Worm (Caenorhabditis elegans) whole organism, L2 larva: ENCODE data around the gene skr-6.
A peak's percentile ranks its signal among the peaks of the same experiment; 100 is the strongest.

Source experiments
- Y55F3AM.14 ChIP-seq: fragments of 200-800 bp; sonication (Bioruptor generic); optimal IDR thresholded peaks from 2 replicates; lab custom pipeline; 2018; ENCODE audit warnings: mild to moderate bottlenecking, missing genetic modification characterization, missing compliant biosample characterization
- ZK546.5 ChIP-seq: sonication (generic microtip); optimal IDR thresholded peaks from 2 replicates; lab custom pipeline; 2017; ENCODE audit warnings: missing biosample characterization, missing genetic modification characterization
- aly-2 ChIP-seq: fragments of 150-350 bp; optimal IDR thresholded peaks from 2 replicates; lab custom pipeline; 2014; ENCODE audit warnings: missing biosample characterization, missing genetic modification characterization
- blmp-1 ChIP-seq: sonication (generic microtip); optimal IDR thresholded peaks from 2 replicates; lab custom pipeline; 2017; ENCODE audit warnings: missing genetic modification characterization, mild to moderate bottlenecking, missing compliant biosample characterization, antibody characterized with exemption, moderate library complexity; ENCODE audit not compliant: insufficient read depth
- ceh-82 ChIP-seq: fragments of 150-350 bp; optimal IDR thresholded peaks from 2 replicates; lab custom pipeline; 2014; ENCODE audit warnings: missing biosample characterization, missing genetic modification characterization
- crh-2 ChIP-seq: sonication (generic microtip); optimal IDR thresholded peaks from 2 replicates; lab custom pipeline; 2017; ENCODE audit warnings: missing biosample characterization, missing genetic modification characterization
- dmd-4 ChIP-seq: sonication (generic microtip); optimal IDR thresholded peaks from 2 replicates; lab custom pipeline; 2017; ENCODE audit warnings: missing biosample characterization, missing genetic modification characterization
- elt-1 ChIP-seq: fragments of 150-350 bp; optimal IDR thresholded peaks from 2 replicates; lab custom pipeline; 2014; ENCODE audit warnings: missing biosample characterization, missing genetic modification characterization
- elt-3 ChIP-seq: sonication (generic microtip); optimal IDR thresholded peaks from 2 replicates; lab custom pipeline; 2017; ENCODE audit warnings: missing biosample characterization, missing genetic modification characterization
- fos-1 ChIP-seq: fragments of 150-350 bp; optimal IDR thresholded peaks from 2 replicates; lab custom pipeline; 2014; ENCODE audit warnings: missing biosample characterization, missing genetic modification characterization
- gmeb-1 ChIP-seq: fragments of 150-350 bp; optimal IDR thresholded peaks from 2 replicates; lab custom pipeline; 2014; ENCODE audit warnings: missing biosample characterization, missing genetic modification characterization
- lin-11 ChIP-seq: fragments of 150-350 bp; sonication (generic microtip); optimal IDR thresholded peaks from 2 replicates; lab custom pipeline; 2014; ENCODE audit warnings: missing biosample characterization, missing genetic modification characterization, inconsistent platforms, mixed read lengths
- lin-39 ChIP-seq: fragments of 150-350 bp; optimal IDR thresholded peaks from 2 replicates; lab custom pipeline; 2014; ENCODE audit warnings: missing biosample characterization, missing genetic modification reagents, missing genetic modification characterization
- lsy-2 ChIP-seq, 2 experiments: fragments of 150-350 bp in 1 of 2; sonication (generic microtip) in 1 of 2; optimal IDR thresholded peaks; 2 replicates each; lab custom pipeline; 2014 to 2017; ENCODE audit warnings: missing biosample characterization in 2 of 2, missing genetic modification characterization in 2 of 2
- mab-5 ChIP-seq: fragments of 150-350 bp; optimal IDR thresholded peaks from 2 replicates; lab custom pipeline; 2014; ENCODE audit warnings: missing biosample characterization, missing genetic modification characterization
- mbf-1 ChIP-seq: sonication (generic microtip); optimal IDR thresholded peaks from 2 replicates; lab custom pipeline; 2017; ENCODE audit warnings: missing biosample characterization, missing genetic modification characterization
- mdl-1 ChIP-seq, 2 experiments: fragments of 150-350 bp in 1 of 2; sonication (generic microtip) in 1 of 2; optimal IDR thresholded peaks; 2 replicates each; lab custom pipeline; 2017; ENCODE audit warnings: missing biosample characterization in 2 of 2, missing genetic modification characterization in 2 of 2
- nhr-11 ChIP-seq: fragments of 150-350 bp; optimal IDR thresholded peaks from 2 replicates; lab custom pipeline; 2014; ENCODE audit warnings: missing biosample characterization, missing genetic modification characterization
- nhr-12 ChIP-seq: fragments of 150-350 bp; optimal IDR thresholded peaks from 2 replicates; lab custom pipeline; 2014; ENCODE audit warnings: missing biosample characterization, missing genetic modification characterization
- nhr-129 ChIP-seq: fragments of 150-350 bp; optimal IDR thresholded peaks from 2 replicates; lab custom pipeline; 2014; ENCODE audit warnings: missing biosample characterization, missing genetic modification characterization
- nhr-23 ChIP-seq: fragments of 150-350 bp; optimal IDR thresholded peaks from 2 replicates; lab custom pipeline; 2014; ENCODE audit warnings: missing biosample characterization, missing genetic modification reagents, missing genetic modification characterization
- nhr-25 ChIP-seq: fragments of 150-350 bp; sonication (generic microtip); optimal IDR thresholded peaks from 3 replicates; lab custom pipeline; 2014; ENCODE audit warnings: missing biosample characterization, missing genetic modification characterization
- nhr-6 ChIP-seq: fragments of 150-350 bp; optimal IDR thresholded peaks from 2 replicates; lab custom pipeline; 2014; ENCODE audit warnings: missing biosample characterization, missing genetic modification characterization
- nhr-77 ChIP-seq: fragments of 150-350 bp; optimal IDR thresholded peaks from 2 replicates; lab custom pipeline; 2014; ENCODE audit warnings: missing biosample characterization, missing genetic modification characterization
- peb-1 ChIP-seq: fragments of 150-350 bp; optimal IDR thresholded peaks from 2 replicates; lab custom pipeline; 2014; ENCODE audit warnings: missing biosample characterization, missing genetic modification characterization
- sem-4 ChIP-seq: fragments of 150-350 bp; optimal IDR thresholded peaks from 2 replicates; lab custom pipeline; 2014; ENCODE audit warnings: missing biosample characterization, missing genetic modification reagents, missing genetic modification characterization
- skn-1 ChIP-seq: sonication (generic microtip); optimal IDR thresholded peaks from 2 replicates; lab custom pipeline; 2017; ENCODE audit warnings: missing biosample characterization, missing genetic modification characterization
- snpc-4 ChIP-seq: fragments of 150-350 bp; optimal IDR thresholded peaks from 2 replicates; lab custom pipeline; 2014; ENCODE audit warnings: missing biosample characterization, missing genetic modification characterization
- unc-39 ChIP-seq: fragments of 150-350 bp; optimal IDR thresholded peaks from 2 replicates; lab custom pipeline; 2014; ENCODE audit warnings: missing biosample characterization, missing genetic modification characterization
- unc-62 ChIP-seq: fragments of 150-350 bp; optimal IDR thresholded peaks from 2 replicates; lab custom pipeline; 2014; ENCODE audit warnings: missing biosample characterization, missing genetic modification reagents, missing genetic modification characterization
- zag-1 ChIP-seq: fragments of 150-350 bp; optimal IDR thresholded peaks from 2 replicates; lab custom pipeline; 2014; ENCODE audit warnings: missing biosample characterization, missing genetic modification characterization
- ztf-11 ChIP-seq: sonication (generic microtip); optimal IDR thresholded peaks from 2 replicates; lab custom pipeline; 2017; ENCODE audit warnings: missing biosample characterization, missing genetic modification characterization
- ztf-4 ChIP-seq: fragments of 150-350 bp; optimal IDR thresholded peaks from 2 replicates; lab custom pipeline; 2014; ENCODE audit warnings: missing biosample characterization, missing genetic modification characterization

skr-6 gene

DNA sequence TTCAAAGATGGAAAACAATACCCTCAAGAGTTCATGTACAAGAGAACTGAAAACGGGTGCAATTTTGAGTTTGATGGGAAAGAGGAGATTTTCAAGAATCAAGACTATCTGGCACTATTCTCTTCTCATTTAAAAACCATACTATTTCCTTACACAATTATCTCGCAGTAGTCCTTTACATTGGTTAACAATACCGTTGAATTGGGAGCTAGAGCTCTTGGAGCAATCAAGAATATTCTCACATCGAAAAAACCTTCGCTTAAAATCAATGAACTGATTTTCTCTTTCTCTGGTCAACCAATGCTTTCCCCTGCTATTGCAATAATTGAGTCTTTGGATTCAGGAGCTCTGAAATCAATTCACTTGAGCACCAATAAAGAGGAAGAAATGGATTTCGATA is 16.3 kb downstream of the skr-6 start, which contains the start of gene R10E8.2:
Gene R10E8.2 (plus strand): TSS at position 301 of the 400 bp plus-strand sequence.
- TF ChIP-seq aly-2 = no peak
- no peak for TF ChIP-seq fos-1 (tag; lab: Kevin White, UChicago)
- no peak for TF ChIP-seq lin-39 (tag; lab: Kevin White, UChicago)
- TF ChIP-seq Y55F3AM.14 (GFP tag; lab: Kevin White, UChicago) = no peak
- TF ChIP-seq lsy-2 (tag; optimal IDR thresholded peaks at IDR 0.05; lab: Kevin White, UChicago) = no peak
- TF ChIP-seq nhr-77 (tag; lab: Kevin White, UChicago) = no peak
- TF ChIP-seq sem-4 = no peak
- TF ChIP-seq dmd-4 = no peak
- no peak for TF ChIP-seq lin-11 (tag; lab: Kevin White, UChicago)
- TF ChIP-seq unc-39 (tag; lab: Kevin White, UChicago) = no peak
- no peak for TF ChIP-seq skn-1
- TF ChIP-seq snpc-4 (tag; lab: Kevin White, UChicago) = no peak
- TF ChIP-seq mab-5 (tag; lab: Kevin White, UChicago) = no peak
- TF ChIP-seq zag-1 (tag; lab: Kevin White, UChicago) = no peak
- no peak for TF ChIP-seq ZK546.5 (tag; lab: Kevin White, UChicago)
- TF ChIP-seq nhr-11 (tag; lab: Kevin White, UChicago) = no peak
- TF ChIP-seq ztf-11 (tag; lab: Kevin White, UChicago) = no peak

DNA sequence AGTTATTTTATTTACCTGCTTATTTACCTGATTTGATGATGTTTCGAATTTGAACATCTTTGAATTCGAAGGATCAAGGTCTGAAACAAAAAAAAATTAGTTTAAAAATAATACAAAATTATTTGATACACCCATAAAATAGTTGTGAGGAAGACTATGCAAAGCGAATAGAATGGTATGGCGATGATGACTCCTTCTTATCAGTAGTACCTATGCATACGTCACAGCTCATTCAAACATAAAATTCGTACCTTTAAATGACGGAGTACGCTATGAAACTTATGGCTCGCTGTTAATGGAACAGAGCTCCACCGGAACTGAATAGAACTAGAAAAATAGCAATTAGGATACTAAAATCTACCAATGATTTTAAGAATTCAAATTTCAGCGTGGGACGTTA is 17.5 kb downstream of the skr-6 start, which contains the start of gene R10E8.1:
Gene R10E8.1 (minus strand): TSS at position 178 of the 400 bp plus-strand sequence.
- TF ChIP-seq crh-2 (tag; lab: Kevin White, UChicago) (peak; percentile 4), mdl-1 (tag; optimal IDR thresholded peaks at IDR 0.05; lab: Kevin White, UChicago) (no peak), gmeb-1 (no peak), fos-1 (tag; lab: Kevin White, UChicago) (peak; percentile 73)

DNA sequence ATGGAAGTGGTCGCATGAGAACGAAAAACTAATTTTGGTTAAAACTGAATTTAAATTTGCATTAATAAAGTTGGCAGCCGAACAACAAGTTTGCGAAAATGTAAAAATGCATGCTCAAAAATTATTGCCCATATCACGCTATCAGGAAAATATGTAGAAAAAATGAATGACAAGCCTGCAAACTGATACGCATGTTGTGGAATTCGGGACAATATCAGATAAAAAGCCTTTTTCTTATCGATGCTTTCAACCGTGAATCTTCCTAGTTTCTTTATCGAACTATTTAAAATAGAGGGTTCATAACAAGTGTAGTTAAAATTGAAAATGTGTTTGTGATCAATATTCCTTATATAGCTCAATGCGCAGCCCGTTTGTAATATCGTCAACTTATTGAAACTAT is 23.7 kb downstream of the skr-6 start:
- TF ChIP-seq peb-1 (tag; lab: Kevin White, UChicago) (no peak), fos-1 (tag; lab: Kevin White, UChicago) (peak; percentile 79), Y55F3AM.14 (GFP tag; lab: Kevin White, UChicago) (no peak), nhr-11 (tag; lab: Kevin White, UChicago) (no peak)

DNA sequence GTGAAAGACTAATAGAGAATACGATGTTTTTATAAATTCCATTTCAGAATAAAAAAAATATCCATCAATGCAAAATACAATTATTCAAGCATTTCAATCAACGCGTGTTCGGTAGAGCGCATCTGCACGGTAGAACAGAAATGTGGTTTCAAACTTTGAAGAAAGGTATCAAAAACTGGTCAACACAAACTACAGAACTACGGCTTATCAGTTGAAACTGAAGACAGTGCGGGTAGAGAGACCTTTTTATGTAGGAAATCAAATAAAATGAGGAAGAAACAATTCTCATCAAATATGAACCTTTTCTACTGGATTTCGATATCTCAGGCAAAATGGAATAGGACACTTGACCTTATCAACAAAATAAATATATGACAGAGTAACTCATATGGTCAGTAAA is 25.4 kb downstream of the skr-6 start:
- TF ChIP-seq lin-11 (tag; lab: Kevin White, UChicago) (no peak), nhr-23 (tag; lab: Kevin White, UChicago) (no peak), crh-2 (tag; lab: Kevin White, UChicago) (no peak), fos-1 (tag; lab: Kevin White, UChicago) (peak; percentile 22)

DNA sequence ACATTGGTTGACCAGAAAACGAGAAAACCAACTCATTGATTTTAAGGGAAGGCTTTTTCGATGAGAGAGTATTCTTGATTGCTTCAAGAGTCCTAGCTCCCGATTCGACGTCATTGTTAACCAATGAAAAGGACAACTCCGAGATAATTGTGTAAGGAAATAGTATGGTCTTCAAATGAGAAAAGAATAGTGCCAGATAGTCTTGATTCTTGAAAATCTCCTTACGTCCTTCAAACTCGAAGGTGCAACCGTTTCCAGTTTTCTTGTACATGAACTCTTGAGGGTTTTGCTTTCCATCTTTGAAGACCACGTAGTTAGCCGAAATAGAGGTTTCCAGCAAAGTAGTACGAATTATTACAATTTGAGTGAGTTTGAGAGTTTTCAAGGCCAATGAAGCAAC is 26.6 kb downstream of the skr-6 start:
- TF ChIP-seq zag-1 (tag; lab: Kevin White, UChicago) = no peak
- TF ChIP-seq elt-3 = no peak
- TF ChIP-seq lsy-2 (tag; optimal IDR thresholded peaks at IDR 0.05; lab: Kevin White, UChicago) = no peak
- TF ChIP-seq crh-2 (tag; lab: Kevin White, UChicago) = no peak
- no peak for TF ChIP-seq ceh-82 (tag; lab: Kevin White, UChicago)
- TF ChIP-seq mbf-1 (tag; lab: Kevin White, UChicago) = no peak
- no peak for TF ChIP-seq elt-1
- TF ChIP-seq blmp-1 (tag; lab: Kevin White, UChicago) = no peak
- TF ChIP-seq nhr-25 (tag; lab: Kevin White, UChicago) = no peak
- TF ChIP-seq fos-1 (tag; lab: Kevin White, UChicago) = no peak
- TF ChIP-seq gmeb-1 = no peak
- TF ChIP-seq sem-4 = no peak
- TF ChIP-seq lin-11 (tag; lab: Kevin White, UChicago) = no peak
- no peak for TF ChIP-seq nhr-129 (tag; lab: Kevin White, UChicago)
- TF ChIP-seq Y55F3AM.14 (GFP tag; lab: Kevin White, UChicago) = no peak
- no peak for TF ChIP-seq nhr-12 (tag; lab: Kevin White, UChicago)
- no peak for TF ChIP-seq nhr-23 (tag; lab: Kevin White, UChicago)
- TF ChIP-seq ztf-4 (tag; lab: Kevin White, UChicago) = no peak
- no peak for TF ChIP-seq nhr-6 (tag; lab: Kevin White, UChicago)

DNA sequence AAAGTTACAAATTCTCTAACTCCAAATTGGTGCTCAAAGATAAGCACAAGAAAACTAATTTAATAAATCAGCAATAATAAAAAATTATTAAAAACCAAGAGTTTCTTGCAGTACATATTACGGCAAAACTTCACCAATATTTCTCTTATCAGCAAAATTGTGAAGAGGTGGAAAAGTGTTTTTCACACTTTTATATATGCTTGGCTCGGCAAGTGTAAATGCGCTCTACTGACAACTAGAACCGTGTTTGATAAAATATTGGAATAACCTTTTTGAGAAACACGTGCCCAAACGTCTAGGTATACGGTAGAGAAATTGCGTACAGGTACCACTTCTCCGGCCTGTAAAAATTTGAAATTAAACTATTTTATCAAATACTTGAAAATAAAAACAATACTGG is 28.5 kb downstream of the skr-6 start, which contains the start of gene R10E8.8:
Gene R10E8.8 (minus strand): TSS at position 343 of the 400 bp plus-strand sequence.
- no peak for TF ChIP-seq unc-62 (GFP tag; lab: Kevin White, UChicago)
- TF ChIP-seq crh-2 (tag; lab: Kevin White, UChicago) = peak; percentile 35
- peak; percentile 27 for TF ChIP-seq fos-1 (tag; lab: Kevin White, UChicago)
- peak; percentile 18 for TF ChIP-seq gmeb-1
